Fruit fly (Drosophila melanogaster): ENCODE measurements around the gene NTPase.

DNA sequence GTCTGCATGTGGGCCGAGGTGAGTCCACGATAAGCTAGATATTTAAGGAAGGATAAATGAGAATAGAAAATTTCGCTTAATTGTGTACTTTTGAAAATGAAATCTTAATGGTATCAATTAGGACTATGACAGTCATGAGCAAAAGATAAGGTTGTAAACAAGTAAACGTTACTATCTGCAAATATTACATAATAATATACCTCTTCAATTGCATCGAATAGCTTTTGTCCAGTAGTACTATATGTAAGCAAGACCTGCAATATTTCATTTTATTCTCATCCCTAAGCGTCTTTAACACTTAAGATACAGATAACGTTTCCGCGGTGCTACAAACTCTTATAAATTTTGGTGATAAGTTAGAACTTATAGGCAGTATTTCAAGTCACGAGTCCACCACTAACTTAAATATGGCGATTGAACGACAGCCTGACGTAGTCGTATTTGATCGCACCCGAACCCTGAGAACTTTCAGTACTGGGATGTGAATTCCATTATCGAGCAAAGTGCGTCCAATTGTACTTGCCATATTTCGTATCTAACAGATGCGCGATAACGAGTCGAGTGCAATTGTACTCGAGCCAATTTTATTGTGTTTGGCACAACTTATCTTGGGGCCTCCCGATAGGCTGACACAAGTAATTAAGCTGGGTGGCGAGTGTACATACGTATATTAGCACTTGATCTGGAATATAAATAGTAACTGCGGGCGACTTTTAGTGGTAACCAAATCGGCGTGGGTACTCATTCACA lies 19.9 kb downstream of the NTPase start:
- no peak for TF ChIP-seq Hand (GFP tag; optimal IDR thresholded peaks at IDR 0.05)
- no peak for TF ChIP-seq dpn (GFP tag; optimal IDR thresholded peaks at IDR 0.05)
- TF ChIP-seq CG31441 (GFP tag; IDR thresholded peaks at IDR 0.05): no peak
- no peak for TF ChIP-seq ind (GFP tag; optimal IDR thresholded peaks at IDR 0.05)
- no peak for TF ChIP-seq Elba2 (GFP tag; optimal IDR thresholded peaks at IDR 0.05)
- TF ChIP-seq phol (tag; optimal IDR thresholded peaks at IDR 0.05): no peak

All from whole organism, embryonic.